Worm (Caenorhabditis elegans): ENCODE data around the gene R03D7.2.
"Not testable (repeated sequence)": the region's sequence is repeated elsewhere in the genome, so short reads cannot be mapped to it uniquely, and the experiment has no call there.

R03D7.2 gene

DNA sequence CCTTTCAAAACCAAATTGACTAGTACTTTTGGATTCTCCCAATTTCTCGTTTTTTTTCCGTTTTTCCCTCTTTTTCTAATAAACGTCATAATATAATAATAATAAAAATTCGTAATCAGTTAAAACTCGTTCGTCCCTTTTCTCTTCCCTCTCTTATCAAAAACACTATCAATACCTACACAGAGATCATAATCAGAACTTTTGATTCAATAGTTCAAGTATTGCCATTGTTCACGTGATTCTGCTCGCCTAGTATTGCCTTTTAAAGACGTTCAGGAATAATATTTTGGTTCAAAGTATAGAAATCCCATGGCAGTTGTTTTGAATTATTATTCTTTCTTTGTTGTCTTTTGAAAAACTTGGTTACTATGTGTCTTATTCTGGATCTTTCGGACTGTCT, 10.3 kb downstream of the R03D7.2 start (continued):
- TF ChIP-seq nhr-11 (tag; optimal IDR thresholded peaks at IDR 0.05): no peak
- TF ChIP-seq sptf-1 (tag; optimal IDR thresholded peaks at IDR 0.05): no peak
- TF ChIP-seq pqm-1 (tag; optimal IDR thresholded peaks at IDR 0.05): no peak
- TF ChIP-seq Y116A8C.19 (tag; optimal IDR thresholded peaks at IDR 0.05; ENCODE audit: borderline replicate concordance): no peak
- no peak for TF ChIP-seq vab-15 (tag; optimal IDR thresholded peaks at IDR 0.05)
- TF ChIP-seq nhr-76 (tag; optimal IDR thresholded peaks at IDR 0.05): no peak
- peak; percentile 39 for TF ChIP-seq lin-14 (GFP tag; optimal IDR thresholded peaks at IDR 0.05)
- no peak for TF ChIP-seq unc-30 (tag; optimal IDR thresholded peaks at IDR 0.05)
- TF ChIP-seq efl-3 (GFP tag; optimal IDR thresholded peaks at IDR 0.05): no peak
- peak; percentile 8 for TF ChIP-seq snu-23 (GFP tag; optimal IDR thresholded peaks at IDR 0.05)
- TF ChIP-seq mep-1 (tag; optimal IDR thresholded peaks at IDR 0.05): no peak
- TF ChIP-seq lin-13 (GFP tag; optimal IDR thresholded peaks at IDR 0.05): no peak
- TF ChIP-seq nhr-85 (tag): no peak
- TF ChIP-seq snpc-4 (tag; optimal IDR thresholded peaks at IDR 0.05): no peak
- TF ChIP-seq ceh-88 (GFP tag; IDR thresholded peaks at IDR 0.05): no peak
- TF ChIP-seq nhr-12 (tag; optimal IDR thresholded peaks at IDR 0.05): no peak
- TF ChIP-seq nhr-47 (tag; optimal IDR thresholded peaks at IDR 0.05): no peak
- no peak for TF ChIP-seq jun-1 (tag; optimal IDR thresholded peaks at IDR 0.05)
- TF ChIP-seq tbx-2 (tag; optimal IDR thresholded peaks at IDR 0.05): no peak
- no peak for TF ChIP-seq nhr-84 (tag; optimal IDR thresholded peaks at IDR 0.05)
- TF ChIP-seq nhr-237 (tag; optimal IDR thresholded peaks at IDR 0.05): no peak
- TF ChIP-seq egl-27 (tag; optimal IDR thresholded peaks at IDR 0.05): no peak

ce11 chrII:10923948-10924347, 11.0 kb downstream of the R03D7.2 start, which contains the start of gene Y19D2B.2:
Gene Y19D2B.2, plus strand, starts transcription at chrII:10924248.
- no peak for TF ChIP-seq unc-62 (GFP tag; optimal IDR thresholded peaks at IDR 0.05)
- TF ChIP-seq rnt-1 (tag; optimal IDR thresholded peaks at IDR 0.05): no peak
- no peak for TF ChIP-seq ceh-63 (GFP tag; optimal IDR thresholded peaks at IDR 0.05)
- no peak for TF ChIP-seq sup-37 (GFP tag; optimal IDR thresholded peaks at IDR 0.05)
- no peak for TF ChIP-seq Y116A8C.19 (tag; optimal IDR thresholded peaks at IDR 0.05; ENCODE audit: borderline replicate concordance)
- TF ChIP-seq F16B12.6 (tag; optimal IDR thresholded peaks at IDR 0.05): no peak
- no peak for TF ChIP-seq elt-3 (tag; optimal IDR thresholded peaks at IDR 0.05)
- no peak for TF ChIP-seq snpc-4 (tag; optimal IDR thresholded peaks at IDR 0.05)
- no peak for TF ChIP-seq fkh-8 (tag; optimal IDR thresholded peaks at IDR 0.05)
- no peak for TF ChIP-seq unc-86 (tag; optimal IDR thresholded peaks at IDR 0.05)
- no peak for TF ChIP-seq grh-1 (GFP tag; IDR thresholded peaks at IDR 0.05)
- no peak for TF ChIP-seq lsy-2 (tag; optimal IDR thresholded peaks at IDR 0.05)

DNA sequence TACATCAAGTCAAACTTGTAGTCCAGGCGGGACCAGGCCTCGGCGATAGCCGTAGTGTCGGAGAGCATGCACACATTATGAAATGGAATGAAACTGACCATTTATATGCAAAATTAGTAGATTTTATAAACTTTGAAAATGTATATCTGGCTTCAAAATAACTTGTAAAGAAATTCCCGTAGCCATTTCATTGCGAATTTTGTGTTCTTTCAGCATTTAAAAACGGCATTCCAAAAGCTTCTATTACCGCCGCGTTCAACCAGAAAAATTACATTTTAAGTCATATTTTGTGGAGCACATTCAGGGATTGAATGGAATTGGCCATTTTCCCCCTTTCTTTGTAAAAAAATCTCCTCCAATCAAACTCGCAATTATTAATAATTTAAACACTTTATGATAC, 12.1 kb downstream of the R03D7.2 start, which contains the start of gene Y19D2B.1:
Gene Y19D2B.1, minus strand, starts transcription at position 101 of the 400 bp plus-strand sequence.
- TF ChIP-seq mep-1, sptf-1, dsc-1 (tag; optimal IDR thresholded peaks at IDR 0.05): not testable (repeated sequence)

- TF ChIP-seq blmp-1 (tag; optimal IDR thresholded peaks at IDR 0.05): peak; percentile 35
- peak; percentile 32 for TF ChIP-seq lin-14 (GFP tag; optimal IDR thresholded peaks at IDR 0.05)
- no peak for TF ChIP-seq efl-1 (optimal IDR thresholded peaks at IDR 0.05)
- TF ChIP-seq efl-1 (GFP tag; optimal IDR thresholded peaks at IDR 0.05 in 1 of 2): peak in 1 of 2 experiments; percentile 61
- TF ChIP-seq egl-13 (tag; optimal IDR thresholded peaks at IDR 0.05): no peak
These were observed 16.7 kb downstream of the R03D7.2 start, which contains the start of gene tba-4 for ce11 chrII:10918293-10918756. Gene tba-4, plus strand, starts transcription at chrII:10918706.

- TF ChIP-seq sptf-1 (tag; optimal IDR thresholded peaks at IDR 0.05): no peak
These were observed 17.8 kb downstream of the R03D7.2 start, which contains the start of gene F44F4.10 for ce11 chrII:10917174-10917573. Gene F44F4.10, minus strand, starts transcription at chrII:10917274.
